Worm (Caenorhabditis elegans): ENCODE measurements around the gene adss-1.

adss-1 gene

ce11 chrV:4851969-4852368 is 28.7 kb upstream of the adss-1 start:
- TF ChIP-seq T22C8.4 (GFP tag; IDR thresholded peaks at IDR 0.05) (no peak), ref-1 (GFP tag; conservative IDR thresholded peaks at IDR 0.05) (no peak), cog-1 (tag; optimal IDR thresholded peaks at IDR 0.05) (no peak), flt-1 (GFP tag; IDR thresholded peaks at IDR 0.05) (no peak), tab-1 (GFP tag; IDR thresholded peaks at IDR 0.05) (no peak), med-1 (GFP tag; optimal IDR thresholded peaks at IDR 0.05; ENCODE audit: insufficient read depth) (no peak), ztf-23 (GFP tag; IDR thresholded peaks at IDR 0.05) (no peak), klf-2 (GFP tag; conservative IDR thresholded peaks at IDR 0.05) (no peak), ztf-29 (GFP tag; IDR thresholded peaks at IDR 0.05) (no peak)

DNA sequence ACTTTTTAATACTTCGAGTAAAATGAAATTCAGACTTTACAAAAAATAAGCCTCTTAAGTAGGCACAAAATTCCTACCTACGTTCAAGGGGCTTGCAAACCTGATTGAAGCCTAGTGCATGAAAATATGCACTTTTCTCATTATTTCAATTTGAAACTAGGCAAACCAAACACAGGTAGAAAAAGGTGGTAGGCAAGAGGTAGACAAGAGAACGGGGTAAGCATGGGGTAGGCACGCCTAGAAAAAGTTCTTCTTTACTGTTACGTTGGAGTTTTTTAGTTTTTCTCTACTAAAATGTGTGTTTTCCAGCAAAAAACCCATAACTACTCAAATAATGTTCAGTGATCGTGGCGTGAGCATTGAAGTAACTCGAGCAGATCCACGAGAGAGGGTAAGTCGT is 27.9 kb upstream of the adss-1 start, which contains the start of gene nex-4:
TSS of gene nex-4 (plus strand) at position 301 of the 400 bp plus-strand sequence.
- TF ChIP-seq T22C8.4 (GFP tag; IDR thresholded peaks at IDR 0.05) (no peak), ref-1 (GFP tag; conservative IDR thresholded peaks at IDR 0.05) (no peak), cog-1 (tag; optimal IDR thresholded peaks at IDR 0.05) (no peak), med-1 (GFP tag; optimal IDR thresholded peaks at IDR 0.05; ENCODE audit: insufficient read depth) (no peak), flt-1 (GFP tag; IDR thresholded peaks at IDR 0.05) (no peak), klf-2 (GFP tag; conservative IDR thresholded peaks at IDR 0.05) (no peak), ztf-29 (GFP tag; IDR thresholded peaks at IDR 0.05) (no peak), tab-1 (GFP tag; IDR thresholded peaks at IDR 0.05) (no peak), ztf-23 (GFP tag; IDR thresholded peaks at IDR 0.05) (no peak)

DNA sequence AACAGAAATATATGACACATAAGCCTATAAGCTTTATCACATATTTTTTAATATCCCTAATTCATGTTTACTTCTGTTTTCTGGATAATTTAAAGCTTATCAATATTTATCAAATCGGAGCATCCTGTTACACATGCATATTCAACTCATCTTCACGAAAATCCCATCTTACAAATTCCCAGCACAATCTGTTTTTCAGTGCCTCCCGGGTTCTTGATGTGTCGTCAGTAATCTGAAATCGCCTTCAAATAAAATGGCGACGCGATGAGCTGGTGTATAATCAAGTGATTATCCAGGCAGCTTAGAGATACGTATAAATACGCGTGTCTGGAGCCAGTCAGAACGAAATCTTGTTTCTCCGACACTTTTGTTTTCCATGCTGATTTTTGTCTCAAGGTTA is 27.2 kb upstream of the adss-1 start:
- no peak for TF ChIP-seq T22C8.4 (GFP tag; IDR thresholded peaks at IDR 0.05)

- no peak for TF ChIP-seq cog-1 (tag; optimal IDR thresholded peaks at IDR 0.05)
- no peak for TF ChIP-seq med-1 (GFP tag; optimal IDR thresholded peaks at IDR 0.05; ENCODE audit: insufficient read depth)
- no peak for TF ChIP-seq ref-1 (GFP tag; conservative IDR thresholded peaks at IDR 0.05)
- no peak for TF ChIP-seq flt-1 (GFP tag; IDR thresholded peaks at IDR 0.05)
- no peak for TF ChIP-seq ztf-29 (GFP tag; IDR thresholded peaks at IDR 0.05)
- TF ChIP-seq T22C8.4 (GFP tag; IDR thresholded peaks at IDR 0.05), result no peak
- no peak for TF ChIP-seq tab-1 (GFP tag; IDR thresholded peaks at IDR 0.05)
- no peak for TF ChIP-seq klf-2 (GFP tag; conservative IDR thresholded peaks at IDR 0.05)
Observed at ce11 chrV:4847424-4847823, 24.2 kb upstream of the adss-1 start, which contains the start of gene abhd-5.1. abhd-5.1 (plus strand) TSS chrV:4847653.

- TF ChIP-seq ref-1 (GFP tag; conservative IDR thresholded peaks at IDR 0.05), result no peak
- TF ChIP-seq ztf-29 (GFP tag; IDR thresholded peaks at IDR 0.05), result no peak
- no peak for TF ChIP-seq cog-1 (tag; optimal IDR thresholded peaks at IDR 0.05)
- no peak for TF ChIP-seq T22C8.4 (GFP tag; IDR thresholded peaks at IDR 0.05)
- no peak for TF ChIP-seq ztf-23 (GFP tag; IDR thresholded peaks at IDR 0.05)
- no peak for TF ChIP-seq tab-1 (GFP tag; IDR thresholded peaks at IDR 0.05)
- no peak for TF ChIP-seq flt-1 (GFP tag; IDR thresholded peaks at IDR 0.05)
- no peak for TF ChIP-seq med-1 (GFP tag; optimal IDR thresholded peaks at IDR 0.05; ENCODE audit: insufficient read depth)
Observed at ce11 chrV:4846507-4846906, 23.3 kb upstream of the adss-1 start.

DNA sequence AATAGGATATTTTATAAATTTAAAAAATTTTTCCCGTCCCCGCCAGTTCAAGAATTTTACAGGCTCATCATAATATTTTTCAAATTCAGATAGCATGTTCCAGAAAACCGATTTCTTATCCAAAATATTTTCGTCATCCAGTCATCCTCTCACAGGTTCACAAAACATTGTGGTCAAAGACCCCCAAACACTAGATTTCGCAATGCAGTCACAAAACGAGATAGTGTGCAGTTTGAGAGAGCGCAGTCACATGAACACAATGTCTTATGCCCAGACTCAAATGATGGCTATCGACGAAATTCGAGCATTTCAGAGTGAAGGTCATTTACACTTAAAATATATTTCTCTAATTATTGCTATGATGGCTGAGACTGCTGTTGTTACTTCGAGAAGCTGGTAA is 21.4 kb upstream of the adss-1 start, which contains the start of gene abhd-5.2:
TSS of gene abhd-5.2 (plus strand) at position 95 of the 400 bp plus-strand sequence.
- TF ChIP-seq T22C8.4 (GFP tag; IDR thresholded peaks at IDR 0.05) (no peak), med-1 (GFP tag; optimal IDR thresholded peaks at IDR 0.05; ENCODE audit: insufficient read depth) (no peak), tab-1 (GFP tag; IDR thresholded peaks at IDR 0.05) (no peak), ztf-29 (GFP tag; IDR thresholded peaks at IDR 0.05) (no peak), flt-1 (GFP tag; IDR thresholded peaks at IDR 0.05) (no peak), ref-1 (GFP tag; conservative IDR thresholded peaks at IDR 0.05) (no peak)

- TF ChIP-seq klf-2 (GFP tag; conservative IDR thresholded peaks at IDR 0.05), result no peak
- no peak for TF ChIP-seq ztf-23 (GFP tag; IDR thresholded peaks at IDR 0.05)
- no peak for TF ChIP-seq med-1 (GFP tag; optimal IDR thresholded peaks at IDR 0.05; ENCODE audit: insufficient read depth)
- TF ChIP-seq ztf-29 (GFP tag; IDR thresholded peaks at IDR 0.05), result no peak
- no peak for TF ChIP-seq flt-1 (GFP tag; IDR thresholded peaks at IDR 0.05)
Observed at ce11 chrV:4842544-4842943, 19.3 kb upstream of the adss-1 start, which contains the start of the genes cwp-2 and cwp-3. cwp-2 (minus strand) TSS chrV:4842644. cwp-3 (plus strand) TSS chrV:4842836.

DNA sequence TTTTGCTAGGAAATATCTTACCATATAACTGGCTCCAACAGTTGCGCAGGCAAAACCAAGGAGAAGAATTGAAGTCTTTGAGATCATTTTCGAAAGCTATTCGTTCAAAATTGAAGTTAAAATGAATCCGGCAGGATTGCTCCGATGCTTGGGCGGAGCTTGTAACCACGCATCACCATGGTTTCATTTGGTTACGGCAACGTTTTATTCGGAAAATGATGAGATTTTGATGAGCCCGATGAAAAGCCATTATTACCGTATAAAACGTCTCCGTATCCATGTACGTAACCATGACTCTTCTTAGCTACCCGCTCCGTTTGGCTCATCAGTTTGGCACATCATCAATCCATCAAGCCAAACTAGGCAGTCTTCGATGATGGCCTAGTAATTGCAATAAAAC is 18.0 kb upstream of the adss-1 start, which contains the start of gene cwp-1:
TSS of gene cwp-1 (minus strand) at position 101 of the 400 bp plus-strand sequence.
- no peak for TF ChIP-seq med-1 (GFP tag; optimal IDR thresholded peaks at IDR 0.05; ENCODE audit: insufficient read depth)
- TF ChIP-seq tab-1 (GFP tag; IDR thresholded peaks at IDR 0.05), result no peak
- no peak for TF ChIP-seq ztf-23 (GFP tag; IDR thresholded peaks at IDR 0.05)
- no peak for TF ChIP-seq klf-2 (GFP tag; conservative IDR thresholded peaks at IDR 0.05)
- TF ChIP-seq ztf-29 (GFP tag; IDR thresholded peaks at IDR 0.05), result no peak
- TF ChIP-seq T22C8.4 (GFP tag; IDR thresholded peaks at IDR 0.05), result no peak
- TF ChIP-seq cog-1 (tag; optimal IDR thresholded peaks at IDR 0.05), result no peak
- no peak for TF ChIP-seq flt-1 (GFP tag; IDR thresholded peaks at IDR 0.05)
- no peak for TF ChIP-seq ref-1 (GFP tag; conservative IDR thresholded peaks at IDR 0.05)

ce11 chrV:4839913-4840312 is 16.7 kb upstream of the adss-1 start, which contains the start of gene nas-9:
nas-9 (minus strand) TSS chrV:4840013.
- TF ChIP-seq klf-2 (GFP tag; conservative IDR thresholded peaks at IDR 0.05) (no peak), med-1 (GFP tag; optimal IDR thresholded peaks at IDR 0.05; ENCODE audit: insufficient read depth) (no peak), tab-1 (GFP tag; IDR thresholded peaks at IDR 0.05) (no peak), ztf-29 (GFP tag; IDR thresholded peaks at IDR 0.05) (no peak), T22C8.4 (GFP tag; IDR thresholded peaks at IDR 0.05) (no peak), cog-1 (tag; optimal IDR thresholded peaks at IDR 0.05) (no peak), ref-1 (GFP tag; conservative IDR thresholded peaks at IDR 0.05) (no peak), ztf-23 (GFP tag; IDR thresholded peaks at IDR 0.05) (no peak), flt-1 (GFP tag; IDR thresholded peaks at IDR 0.05) (no peak)

DNA sequence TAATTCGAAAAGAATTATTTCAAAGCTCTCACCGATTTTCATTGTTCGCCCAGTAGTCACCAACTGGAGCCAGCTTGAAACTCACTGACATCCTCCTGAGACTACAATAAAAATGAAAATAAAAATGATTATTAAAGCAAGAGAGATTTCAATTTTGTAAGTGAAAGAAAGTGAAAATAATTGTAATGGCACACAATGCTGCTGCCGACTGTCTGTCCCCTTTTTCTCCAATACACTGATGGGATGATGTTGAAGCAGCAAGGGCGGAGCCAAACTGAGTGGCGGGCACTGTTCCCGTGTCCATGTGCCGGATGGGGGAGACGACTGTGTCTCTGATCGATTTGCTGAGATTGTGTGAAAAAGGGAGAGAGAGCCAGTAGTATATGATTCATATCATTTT is 11.1 kb upstream of the adss-1 start, which contains the start of gene C37H5.14:
TSS of gene C37H5.14 (minus strand) at position 101 of the 400 bp plus-strand sequence.
- TF ChIP-seq ztf-29 (GFP tag; IDR thresholded peaks at IDR 0.05), result no peak
- no peak for TF ChIP-seq ref-1 (GFP tag; conservative IDR thresholded peaks at IDR 0.05)
- no peak for TF ChIP-seq flt-1 (GFP tag; IDR thresholded peaks at IDR 0.05)
- no peak for TF ChIP-seq ztf-23 (GFP tag; IDR thresholded peaks at IDR 0.05)
- no peak for TF ChIP-seq med-1 (GFP tag; optimal IDR thresholded peaks at IDR 0.05; ENCODE audit: insufficient read depth)
